Worm (Caenorhabditis elegans): ENCODE measurements around the gene ugt-12.

DNA sequence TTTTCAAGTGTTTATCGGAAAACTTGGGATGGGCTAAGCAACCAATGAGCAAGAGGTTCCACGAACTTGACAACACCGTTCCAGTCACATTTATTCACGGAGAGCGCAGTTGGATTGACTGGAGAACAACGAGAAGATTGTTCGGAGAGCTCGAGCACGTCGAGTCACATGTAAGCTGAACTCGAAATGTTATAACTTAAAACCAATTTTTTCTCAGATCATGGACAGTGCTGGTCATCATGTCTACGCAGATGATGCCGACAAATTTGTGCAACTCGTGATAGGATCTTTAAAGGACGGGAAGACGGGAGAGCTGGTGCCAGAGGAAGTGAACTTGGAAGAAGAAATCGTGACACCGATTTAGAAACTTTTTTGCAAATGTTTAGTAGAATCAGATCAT lies 42.9 kb downstream of the ugt-12 start:
- TF ChIP-seq elt-3 (tag; optimal IDR thresholded peaks at IDR 0.05) (no peak), pha-4 (tag; optimal IDR thresholded peaks at IDR 0.05) (no peak), blmp-1 (tag; optimal IDR thresholded peaks at IDR 0.05) (no peak), snpc-4 (tag; optimal IDR thresholded peaks at IDR 0.05) (no peak), ztf-11 (tag; optimal IDR thresholded peaks at IDR 0.05) (no peak), mab-5 (tag; optimal IDR thresholded peaks at IDR 0.05) (no peak), lin-13 (tag; optimal IDR thresholded peaks at IDR 0.05) (no peak), nhr-2 (tag; optimal IDR thresholded peaks at IDR 0.05) (no peak), unc-62 (GFP tag; optimal IDR thresholded peaks at IDR 0.05) (no peak), elt-1 (tag; optimal IDR thresholded peaks at IDR 0.05; ENCODE audit: borderline replicate concordance, insufficient read depth) (no peak), nhr-28 (tag; optimal IDR thresholded peaks at IDR 0.05) (no peak), mls-2 (tag; optimal IDR thresholded peaks at IDR 0.05) (no peak)

Data from whole organism, mixed stage, embryonic.